Worm (Caenorhabditis elegans) whole organism, young adult: Measurements from ENCODE around the gene cht-3.

Experiments used
- F57A8.1 ChIP-seq: fragments of 200-800 bp; sonication (Bioruptor generic); optimal IDR thresholded peaks from 2 replicates; lab custom pipeline; 2018; ENCODE audit warnings: mild to moderate bottlenecking, missing genetic modification characterization, moderate library complexity, missing compliant biosample characterization
- Y67H2A.10 ChIP-seq: fragments of 200-800 bp; sonication (Bioruptor generic); conservative IDR thresholded peaks from 2 replicates; pipeline ENCODE4 v1.3.6; 2022; ENCODE audit warnings: missing genetic modification reagents, missing genetic modification characterization, missing compliant biosample characterization
- ccch-3 ChIP-seq: fragments of 200-800 bp; sonication (Bioruptor generic); optimal IDR thresholded peaks from 2 replicates; lab custom pipeline; 2018; ENCODE audit warnings: mild to moderate bottlenecking, missing genetic modification characterization, missing compliant biosample characterization
- cebp-2 ChIP-seq: fragments of 200-800 bp; sonication (Bioruptor generic); IDR thresholded peaks from 2 replicates; pipeline ENCODE4 v1.3.6; 2022; ENCODE audit warnings: missing genetic modification characterization, missing compliant biosample characterization
- egrh-3 ChIP-seq: fragments of 200-800 bp; sonication (Bioruptor generic); IDR thresholded peaks from 2 replicates; pipeline ENCODE4 v1.3.6; 2022; ENCODE audit warnings: missing genetic modification reagents, missing genetic modification characterization, missing compliant biosample characterization
- lag-1 ChIP-seq: fragments of 200-800 bp; sonication (Bioruptor generic); IDR thresholded peaks from 2 replicates; pipeline ENCODE4 v1.3.6; 2022; ENCODE audit warnings: missing genetic modification reagents, missing genetic modification characterization, missing compliant biosample characterization
- nfya-1 ChIP-seq: sonication (generic microtip); optimal IDR thresholded peaks from 2 replicates; lab custom pipeline; 2017; ENCODE audit warnings: antibody characterized with exemption, missing compliant biosample characterization, missing genetic modification characterization, borderline replicate concordance; ENCODE audit not compliant: insufficient read depth
- nhr-27 ChIP-seq: fragments of 200-800 bp; sonication (Bioruptor generic); optimal IDR thresholded peaks from 2 replicates; lab custom pipeline; 2018; ENCODE audit warnings: mild to moderate bottlenecking, missing genetic modification characterization, moderate library complexity, missing compliant biosample characterization
- snpc-4 ChIP-seq, 5 experiments: fragments of 150-350 bp in 1 of 5; sonication (generic microtip) in 4 of 5; optimal IDR thresholded peaks; 2 replicates each; lab custom pipeline; 2014 to 2018; ENCODE audit warnings: missing genetic modification characterization in 5 of 5, missing biosample characterization in 3 of 5, antibody characterized with exemption in 2 of 5, mild to moderate bottlenecking in 2 of 5, missing compliant biosample characterization in 2 of 5, missing genotype in 2 of 5, moderate library complexity in 2 of 5, missing genetic modification reagents in 1 of 5
- unc-130 ChIP-seq: sonication (generic microtip); optimal IDR thresholded peaks from 2 replicates; lab custom pipeline; 2016; ENCODE audit warnings: missing genetic modification reagents, missing genetic modification characterization, missing compliant biosample characterization

- TF ChIP-seq cebp-2 (GFP tag; lab: Robert Waterston, UW) (no peak), ccch-3 (GFP tag; lab: Kevin White, UChicago) (no peak), snpc-4 (GFP tag; optimal IDR thresholded peaks at IDR 0.05; lab: Kevin White, UChicago) (no peak), snpc-4 (tag; optimal IDR thresholded peaks at IDR 0.05; lab: Kevin White, UChicago) (no peak), F57A8.1 (GFP tag; lab: Kevin White, UChicago) (no peak), egrh-3 (GFP tag; lab: Robert Waterston, UW) (no peak), unc-130 (GFP tag; lab: Kevin White, UChicago) (no peak), Y67H2A.10 (GFP tag; lab: Robert Waterston, UW) (no peak), nhr-27 (tag; lab: Kevin White, UChicago) (no peak), lag-1 (GFP tag; lab: Robert Waterston, UW) (no peak), nfya-1 (tag; lab: Kevin White, UChicago) (no peak)
These were observed 42.0 kb downstream of the cht-3 start for ce11 chrIV:7045362-7045936.
